Fruit fly (Drosophila melanogaster) Kc167 (cell line): Measurements from ENCODE around the gene CG5181.

Experiments used
- Myc ChIP-seq: fragments of >200 bp; optimal IDR thresholded peaks from 2 replicates; lab custom pipeline; 2017; ENCODE audit warnings: missing external identifiers
- Sin3A ChIP-seq: fragments of >200 bp; optimal IDR thresholded peaks from 2 replicates; lab custom pipeline; 2018; ENCODE audit warnings: missing external identifiers
- h ChIP-seq: fragments of >200 bp; optimal IDR thresholded peaks from 3 replicates; lab custom pipeline; 2018; ENCODE audit warnings: missing external identifiers
- insv ChIP-seq: fragments of >200 bp; optimal IDR thresholded peaks from 3 replicates; lab custom pipeline; 2018; ENCODE audit warnings: missing external identifiers
- psq ChIP-seq: fragments of >200 bp; optimal IDR thresholded peaks from 2 replicates; lab custom pipeline; 2017; ENCODE audit warnings: missing external identifiers
- ttk ChIP-seq: sonication (Bioruptor generic); optimal IDR thresholded peaks from 2 replicates; lab custom pipeline; 2017; ENCODE audit warnings: missing external identifiers

dm6 chr2L:7427067-7427785, 17.6 kb upstream of the CG5181 start:
- TF ChIP-seq psq (lab: Kevin White, UChicago), result no peak
- TF ChIP-seq Myc (lab: Kevin White, UChicago), result no peak
- no peak for TF ChIP-seq ttk
- TF ChIP-seq insv (lab: Kevin White, UChicago), result no peak
- TF ChIP-seq Sin3A (lab: Kevin White, UChicago), result no peak
- no peak for TF ChIP-seq h (lab: Kevin White, UChicago)
